Worm (Caenorhabditis elegans) whole organism, L4 larva: ENCODE data around the gene C44B9.2.

Source experiments
- F49E8.2 ChIP-seq: sonication (generic microtip); optimal IDR thresholded peaks from 2 replicates; lab custom pipeline; 2016; ENCODE audit warnings: missing compliant biosample characterization, mild to moderate bottlenecking, missing genetic modification characterization, borderline replicate concordance
- R02D3.7 ChIP-seq: fragments of 150-350 bp; sonication (generic microtip); optimal IDR thresholded peaks from 3 replicates; lab custom pipeline; 2014; ENCODE audit warnings: missing biosample characterization, missing genetic modification characterization
- T26A8.4 ChIP-seq: fragments of 200-800 bp; sonication (Bioruptor generic); IDR thresholded peaks from 2 replicates; pipeline ENCODE4 v1.3.6; 2022; ENCODE audit warnings: missing genetic modification characterization, missing compliant biosample characterization
- Y48G9A.11 ChIP-seq: fragments of 200-800 bp; sonication (Bioruptor generic); IDR thresholded peaks from 2 replicates; pipeline ENCODE4 v1.3.6; 2022; ENCODE audit warnings: missing genetic modification reagents, missing genetic modification characterization, missing compliant biosample characterization
- Y75B8A.6 ChIP-seq: fragments of 200-800 bp; sonication (Bioruptor generic); IDR thresholded peaks from 2 replicates; pipeline ENCODE4 v1.3.6; 2022; ENCODE audit warnings: missing genetic modification reagents, missing genetic modification characterization, missing compliant biosample characterization
- ZK546.5 ChIP-seq, 2 experiments: sonication (generic microtip); optimal IDR thresholded peaks; 2 replicates each; lab custom pipeline; 2017; ENCODE audit warnings: missing biosample characterization in 2 of 2, missing genetic modification characterization in 2 of 2
- arid-1 ChIP-seq: fragments of 200-800 bp; sonication (Bioruptor generic); conservative IDR thresholded peaks from 2 replicates; pipeline ENCODE4 v1.3.6; 2022; ENCODE audit warnings: missing genetic modification reagents, missing genetic modification characterization, missing compliant biosample characterization
- ceh-20 ChIP-seq: fragments of 200-800 bp; sonication (Bioruptor generic); IDR thresholded peaks from 2 replicates; pipeline ENCODE4 v1.3.6; 2022; ENCODE audit warnings: missing genetic modification reagents, missing genetic modification characterization, missing compliant biosample characterization
- ceh-28 ChIP-seq: fragments of 150-350 bp; optimal IDR thresholded peaks from 2 replicates; lab custom pipeline; 2014; ENCODE audit warnings: missing biosample characterization, missing genetic modification reagents, missing genetic modification characterization
- ces-1 ChIP-seq: fragments of 150-350 bp; sonication (generic microtip); optimal IDR thresholded peaks from 4 replicates; lab custom pipeline; 2014; ENCODE audit warnings: missing biosample characterization, missing genetic modification reagents, missing genetic modification characterization
- ctbp-1 ChIP-seq: fragments of 200-800 bp; sonication (Bioruptor generic); IDR thresholded peaks from 2 replicates; pipeline ENCODE4 v1.3.6; 2022; ENCODE audit warnings: missing genetic modification reagents, missing genetic modification characterization, missing compliant biosample characterization
- daf-12 ChIP-seq: fragments of 150-350 bp; optimal IDR thresholded peaks from 2 replicates; lab custom pipeline; 2014; ENCODE audit warnings: missing biosample characterization, missing genetic modification reagents, missing genetic modification characterization
- daf-19 ChIP-seq: fragments of 200-800 bp; sonication (Bioruptor generic); conservative IDR thresholded peaks from 2 replicates; pipeline ENCODE4 v1.3.6; 2022; ENCODE audit warnings: missing genetic modification characterization, missing compliant biosample characterization
- daf-8 ChIP-seq: fragments of 200-800 bp; sonication (Bioruptor generic); IDR thresholded peaks from 2 replicates; pipeline ENCODE4 v1.3.6; 2022; ENCODE audit warnings: missing genetic modification characterization, missing compliant biosample characterization
- dmd-9 ChIP-seq: fragments of 200-800 bp; sonication (Bioruptor generic); IDR thresholded peaks from 2 replicates; pipeline ENCODE4 v1.3.6; 2022; ENCODE audit warnings: missing genetic modification reagents, missing genetic modification characterization, missing compliant biosample characterization
- dpl-1 ChIP-seq: fragments of 150-350 bp; optimal IDR thresholded peaks from 2 replicates; lab custom pipeline; 2014; ENCODE audit warnings: missing biosample characterization, missing genetic modification reagents, missing genetic modification characterization
- fkh-10 ChIP-seq: fragments of 150-350 bp; optimal IDR thresholded peaks from 2 replicates; lab custom pipeline; 2014; ENCODE audit warnings: missing biosample characterization, missing genetic modification reagents, missing genetic modification characterization
- fos-1 ChIP-seq: fragments of 150-350 bp; optimal IDR thresholded peaks from 2 replicates; lab custom pipeline; 2014; ENCODE audit warnings: missing biosample characterization, missing genetic modification characterization
- hlh-11 ChIP-seq: fragments of 200-800 bp; sonication (Bioruptor generic); optimal IDR thresholded peaks from 2 replicates; lab custom pipeline; 2018; ENCODE audit warnings: mild to moderate bottlenecking, missing genetic modification characterization, missing compliant biosample characterization
- jun-1 ChIP-seq: fragments of 150-350 bp; optimal IDR thresholded peaks from 2 replicates; lab custom pipeline; 2014; ENCODE audit warnings: missing biosample characterization, missing genetic modification reagents, missing genetic modification characterization
- lin-1 ChIP-seq: fragments of 200-800 bp; sonication (Bioruptor generic); IDR thresholded peaks from 2 replicates; pipeline ENCODE4 v1.3.6; 2022; ENCODE audit warnings: missing genetic modification reagents, missing genetic modification characterization, missing compliant biosample characterization
- lin-29 ChIP-seq: fragments of 200-800 bp; sonication (Bioruptor generic); IDR thresholded peaks from 2 replicates; pipeline ENCODE4 v1.3.6; 2022; ENCODE audit warnings: missing genetic modification reagents, missing genetic modification characterization, missing compliant biosample characterization
- lin-38 ChIP-seq: fragments of 200-800 bp; sonication (Bioruptor generic); IDR thresholded peaks from 2 replicates; pipeline ENCODE4 v1.3.6; 2022; ENCODE audit warnings: missing genetic modification reagents, missing genetic modification characterization, missing compliant biosample characterization
- lin-39 ChIP-seq: fragments of 150-350 bp; optimal IDR thresholded peaks from 2 replicates; lab custom pipeline; 2014; ENCODE audit warnings: missing biosample characterization, missing genetic modification reagents, missing genetic modification characterization
- lir-3 ChIP-seq: sonication (generic microtip); optimal IDR thresholded peaks from 2 replicates; lab custom pipeline; 2016; ENCODE audit warnings: mild to moderate bottlenecking, missing genetic modification characterization, missing compliant biosample characterization
- lsy-2 ChIP-seq, 2 experiments: fragments of 150-350 bp in 1 of 2; sonication (generic microtip) in 1 of 2; optimal IDR thresholded peaks; 2 replicates each; lab custom pipeline; 2014 to 2017; ENCODE audit warnings: missing biosample characterization in 2 of 2, missing genetic modification characterization in 2 of 2
- madf-9 ChIP-seq: fragments of 200-800 bp; sonication (Bioruptor generic); conservative IDR thresholded peaks from 2 replicates; pipeline ENCODE4 v1.3.6; 2022; ENCODE audit warnings: missing genetic modification reagents, missing genetic modification characterization, missing compliant biosample characterization
- mdl-1 ChIP-seq, 2 experiments: fragments of 150-350 bp in 1 of 2; sonication (generic microtip) in 1 of 2; optimal IDR thresholded peaks; 2 replicates each; lab custom pipeline; 2014 to 2017; ENCODE audit warnings: missing biosample characterization in 2 of 2, missing genetic modification characterization in 2 of 2
- mdt-29 ChIP-seq: fragments of 200-800 bp; sonication (Bioruptor generic); IDR thresholded peaks from 2 replicates; pipeline ENCODE4 v1.3.6; 2022; ENCODE audit warnings: missing genetic modification reagents, missing genetic modification characterization, missing compliant biosample characterization
- mes-2 ChIP-seq: sonication (generic microtip); optimal IDR thresholded peaks from 2 replicates; lab custom pipeline; 2016; ENCODE audit warnings: missing genotype, mild to moderate bottlenecking, missing genetic modification characterization, missing compliant biosample characterization; ENCODE audit not compliant: poor library complexity, severe bottlenecking
- mxl-2 ChIP-seq: fragments of 200-800 bp; sonication (Bioruptor generic); conservative IDR thresholded peaks from 2 replicates; pipeline ENCODE4 v1.3.6; 2022; ENCODE audit warnings: missing genetic modification reagents, missing genetic modification characterization, missing compliant biosample characterization
- nhr-28 ChIP-seq: fragments of 150-350 bp; optimal IDR thresholded peaks from 2 replicates; lab custom pipeline; 2014; ENCODE audit warnings: missing biosample characterization, missing genetic modification characterization
- nhr-41 ChIP-seq: fragments of 200-800 bp; sonication (Bioruptor generic); IDR thresholded peaks from 2 replicates; pipeline ENCODE4 v1.3.6; 2022; ENCODE audit warnings: missing genetic modification reagents, missing genetic modification characterization, missing compliant biosample characterization
- nhr-48 ChIP-seq: sonication (generic microtip); optimal IDR thresholded peaks from 2 replicates; lab custom pipeline; 2016; ENCODE audit warnings: mild to moderate bottlenecking, missing genetic modification characterization, missing compliant biosample characterization
- nhr-76 ChIP-seq: fragments of 150-350 bp; optimal IDR thresholded peaks from 2 replicates; lab custom pipeline; 2014; ENCODE audit warnings: missing biosample characterization, missing genetic modification characterization
- php-3 ChIP-seq: fragments of 200-800 bp; sonication (Bioruptor generic); IDR thresholded peaks from 2 replicates; pipeline ENCODE4 v1.3.6; 2022; ENCODE audit warnings: missing genetic modification reagents, missing genetic modification characterization, missing compliant biosample characterization
- set-16 ChIP-seq: fragments of 200-800 bp; sonication (Bioruptor generic); IDR thresholded peaks from 2 replicates; pipeline ENCODE4 v1.3.6; 2022; ENCODE audit warnings: missing genetic modification reagents, missing genetic modification characterization, missing compliant biosample characterization
- skn-1 ChIP-seq: fragments of 150-350 bp; optimal IDR thresholded peaks from 2 replicates; lab custom pipeline; 2014; ENCODE audit warnings: missing biosample characterization, missing genetic modification characterization
- snpc-1.2 ChIP-seq: fragments of 200-800 bp; sonication (Bioruptor generic); IDR thresholded peaks from 2 replicates; pipeline ENCODE4 v1.3.6; 2022; ENCODE audit warnings: missing genetic modification reagents, missing genetic modification characterization, missing compliant biosample characterization
- snpc-4 ChIP-seq: fragments of 150-350 bp; optimal IDR thresholded peaks from 2 replicates; lab custom pipeline; 2014; ENCODE audit warnings: missing biosample characterization, missing genetic modification characterization
- spr-1 ChIP-seq: sonication (generic microtip); optimal IDR thresholded peaks from 2 replicates; lab custom pipeline; 2016; ENCODE audit warnings: mild to moderate bottlenecking, missing genetic modification characterization, missing compliant biosample characterization
- spr-3 ChIP-seq: fragments of 200-800 bp; sonication (Bioruptor generic); optimal IDR thresholded peaks from 2 replicates; lab custom pipeline; 2018; ENCODE audit warnings: mild to moderate bottlenecking, missing genetic modification characterization, missing compliant biosample characterization
- tag-97 ChIP-seq: fragments of 200-800 bp; sonication (Bioruptor generic); IDR thresholded peaks from 2 replicates; pipeline ENCODE4 v1.3.6; 2022; ENCODE audit warnings: missing genetic modification characterization, missing compliant biosample characterization
- tra-1 ChIP-seq: fragments of 200-800 bp; sonication (Bioruptor generic); IDR thresholded peaks from 2 replicates; pipeline ENCODE4 v1.3.6; 2022; ENCODE audit warnings: missing genetic modification reagents, missing genetic modification characterization, missing compliant biosample characterization
- unc-39 ChIP-seq: sonication (generic microtip); optimal IDR thresholded peaks from 2 replicates; lab custom pipeline; 2017; ENCODE audit warnings: missing biosample characterization, missing genetic modification characterization
- unc-62 ChIP-seq, 3 experiments: fragments of 150-350 bp in 1 of 3; sonication (generic microtip); optimal IDR thresholded peaks in 2 of 3; peaks in 1 of 3; 1 replicate in 1 of 3; 2 replicates in 2 of 3; lab custom pipeline; 2014 to 2017; ENCODE audit warnings: missing biosample characterization in 3 of 3, missing genetic modification characterization in 3 of 3, missing genetic modification reagents in 3 of 3, missing genotype in 1 of 3
- zag-1 ChIP-seq: fragments of 150-350 bp; optimal IDR thresholded peaks from 2 replicates; lab custom pipeline; 2014; ENCODE audit warnings: missing biosample characterization, missing genetic modification characterization
- zfp-2 ChIP-seq: sonication (generic microtip); optimal IDR thresholded peaks from 2 replicates; lab custom pipeline; 2016; ENCODE audit warnings: mild to moderate bottlenecking, missing genetic modification characterization, missing compliant biosample characterization
- zfp-3 ChIP-seq: fragments of 200-800 bp; sonication (Bioruptor generic); conservative IDR thresholded peaks from 2 replicates; pipeline ENCODE4 v1.3.6; 2022; ENCODE audit warnings: missing genetic modification reagents, missing genetic modification characterization, missing compliant biosample characterization
- zip-11 ChIP-seq: fragments of 200-800 bp; sonication (Bioruptor generic); IDR thresholded peaks from 2 replicates; pipeline ENCODE4 v1.3.6; 2022; ENCODE audit warnings: missing genetic modification characterization, missing compliant biosample characterization
- zip-2 ChIP-seq: fragments of 150-350 bp; optimal IDR thresholded peaks from 2 replicates; lab custom pipeline; 2014; ENCODE audit warnings: missing biosample characterization, missing genetic modification characterization
- ztf-7 ChIP-seq: fragments of 150-350 bp; optimal IDR thresholded peaks from 2 replicates; lab custom pipeline; 2014; ENCODE audit warnings: missing biosample characterization, missing genetic modification characterization

C44B9.2 gene

DNA sequence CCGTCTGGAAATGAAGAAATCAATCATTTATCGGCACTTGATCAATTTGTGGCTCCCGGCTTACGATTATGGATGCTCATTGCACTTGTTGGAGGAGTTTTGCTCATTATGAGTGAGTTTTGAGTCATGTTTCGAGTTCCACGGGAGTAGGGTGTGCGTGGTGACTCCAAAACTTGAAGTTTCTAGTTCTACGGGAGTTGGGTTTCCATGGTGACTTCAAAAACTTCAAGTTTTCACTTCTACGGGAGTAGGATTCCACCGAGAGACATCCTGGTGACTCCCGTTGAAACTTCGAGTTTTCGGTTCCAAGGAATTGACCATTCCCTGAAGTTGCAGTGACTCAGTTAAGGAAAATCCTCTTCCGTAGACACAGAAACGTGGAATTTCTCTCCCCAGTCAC, 18.4 kb upstream of the C44B9.2 start (continued):
- TF ChIP-seq mxl-2 (GFP tag; lab: Robert Waterston, UW), result no peak
- no peak; the same call in 1 of the 2 replicates for TF ChIP-seq tra-1 (GFP tag; lab: Robert Waterston, UW)
- TF ChIP-seq T26A8.4 (GFP tag; lab: Robert Waterston, UW), result no peak
- no peak for TF ChIP-seq unc-39 (tag; lab: Kevin White, UChicago)
- TF ChIP-seq lin-39 (tag; lab: Kevin White, UChicago), result no peak
- TF ChIP-seq mdl-1 (tag; optimal IDR thresholded peaks at IDR 0.05; lab: Kevin White, UChicago), result no peak
- TF ChIP-seq nhr-48 (tag; lab: Kevin White, UChicago), result no peak
- no peak for TF ChIP-seq set-16
- 0 out of 2 replicates have a peak, but pooled peaks have one; percentile 29 for TF ChIP-seq mdt-29 (GFP tag; lab: Robert Waterston, UW)
- TF ChIP-seq lin-29, result no peak
- TF ChIP-seq mes-2 (tag; lab: Kevin White, UChicago), result peak; percentile 90
- no peak for TF ChIP-seq ceh-20 (GFP tag; lab: Robert Waterston, UW)
- TF ChIP-seq daf-19, result no peak
- no peak for TF ChIP-seq nhr-41 (GFP tag; lab: Robert Waterston, UW)
- no peak for TF ChIP-seq fos-1 (tag; lab: Kevin White, UChicago)
- no peak for TF ChIP-seq lin-1
- no peak for TF ChIP-seq R02D3.7 (tag; lab: Kevin White, UChicago)
- TF ChIP-seq dmd-9, result peak; percentile 65; the same call in 1 of the 2 replicates
- no peak for TF ChIP-seq snpc-1.2 (GFP tag; lab: Robert Waterston, UW)
- TF ChIP-seq zip-11 (GFP tag; lab: Robert Waterston, UW), result no peak
- no peak for TF ChIP-seq ces-1 (GFP tag; lab: Kevin White, UChicago)
- TF ChIP-seq zip-2, result no peak
- TF ChIP-seq zag-1 (tag; lab: Kevin White, UChicago), result no peak
- TF ChIP-seq Y48G9A.11 (GFP tag; lab: Robert Waterston, UW), result peak; percentile 51; the same call in 1 of the 2 replicates
- TF ChIP-seq fkh-10, result no peak
- no peak for TF ChIP-seq lsy-2 (tag; optimal IDR thresholded peaks at IDR 0.05; lab: Kevin White, UChicago)
- TF ChIP-seq madf-9 (GFP tag; lab: Robert Waterston, UW), result no peak
- no peak for TF ChIP-seq daf-12
- no peak for TF ChIP-seq Y75B8A.6 (GFP tag; lab: Robert Waterston, UW)
- no peak for TF ChIP-seq php-3 (GFP tag; lab: Robert Waterston, UW)
- TF ChIP-seq nhr-76, result no peak
- no peak for TF ChIP-seq zfp-3
- no peak for TF ChIP-seq lir-3 (tag; lab: Kevin White, UChicago)
- no peak for TF ChIP-seq spr-1 (tag; lab: Kevin White, UChicago)
- no peak for TF ChIP-seq unc-62 (GFP tag; optimal IDR thresholded peaks at IDR 0.05 in 1 of 2; lab: Kevin White, UChicago)
- no peak for TF ChIP-seq unc-62 (tag; optimal IDR thresholded peaks at IDR 0.05; lab: Kevin White, UChicago)
- no peak for TF ChIP-seq ZK546.5 (tag; optimal IDR thresholded peaks at IDR 0.05; lab: Kevin White, UChicago)
- TF ChIP-seq hlh-11 (tag; lab: Kevin White, UChicago), result no peak
- TF ChIP-seq jun-1 (tag; lab: Kevin White, UChicago), result no peak
- no peak for TF ChIP-seq arid-1 (GFP tag; lab: Robert Waterston, UW)
- no peak for TF ChIP-seq daf-8 (GFP tag; lab: Robert Waterston, UW)
- no peak for TF ChIP-seq lin-38 (GFP tag; lab: Robert Waterston, UW)
- TF ChIP-seq ceh-28 (tag; lab: Kevin White, UChicago), result no peak
- no peak for TF ChIP-seq ztf-7 (tag; lab: Kevin White, UChicago)
- 0 out of 2 replicates have a peak, but pooled peaks have one; percentile 57 for TF ChIP-seq tag-97
- TF ChIP-seq snpc-4 (tag; lab: Kevin White, UChicago), result no peak
- no peak for TF ChIP-seq ctbp-1 (GFP tag; lab: Robert Waterston, UW)
- no peak for TF ChIP-seq F49E8.2 (tag; lab: Kevin White, UChicago)
- no peak for TF ChIP-seq nhr-28 (tag; lab: Kevin White, UChicago)
- TF ChIP-seq zfp-2 (tag; lab: Kevin White, UChicago), result no peak
- no peak for TF ChIP-seq skn-1
- TF ChIP-seq dpl-1 (GFP tag; lab: Kevin White, UChicago), result no peak
- TF ChIP-seq spr-3 (GFP tag; lab: Kevin White, UChicago), result no peak
